Fruit fly (Drosophila melanogaster): ENCODE results near the gene CG42714.

CG42714 gene

DNA sequence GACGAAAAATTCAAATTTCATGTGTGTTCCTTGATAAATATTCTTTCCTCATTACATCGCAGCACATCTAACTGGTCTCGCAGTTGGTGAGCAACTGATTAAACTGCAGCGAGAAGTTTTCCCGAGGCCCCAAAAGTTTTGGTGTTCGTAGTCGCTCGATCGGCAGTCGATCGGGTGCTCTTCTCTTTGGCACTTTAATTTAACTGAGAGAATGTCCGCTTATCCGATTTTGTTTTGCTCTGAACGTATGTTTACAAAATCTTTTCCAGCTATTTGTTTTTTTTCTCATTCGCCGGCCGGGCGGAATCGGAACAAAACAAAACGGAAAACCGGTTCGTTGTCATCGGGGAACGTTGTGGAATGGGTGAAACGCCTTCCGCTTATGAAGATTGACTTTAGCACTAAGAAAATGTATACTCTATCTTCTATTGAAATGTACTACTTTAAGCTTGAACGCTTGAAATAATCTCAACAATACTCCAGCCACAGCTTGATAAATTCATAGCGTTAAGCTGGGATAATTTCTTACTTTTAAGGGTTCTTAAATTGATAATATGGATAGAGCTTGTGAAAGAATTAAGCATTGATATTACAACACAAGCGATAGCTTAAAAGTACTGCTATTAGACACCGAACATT, 15.2 kb downstream of the CG42714 start (continued):
- TF ChIP-seq bsh (GFP tag; optimal IDR thresholded peaks at IDR 0.05) (peak in 1 of 2 experiments; percentile 56), Opbp (GFP tag; IDR thresholded peaks at IDR 0.05; ENCODE audit: partially characterized antibody) (peak; percentile 47; the same call in 1 of the 3 replicates), CG15696 (tag; optimal IDR thresholded peaks at IDR 0.05) (no peak), CG8290 (GFP tag; optimal IDR thresholded peaks at IDR 0.05) (no peak), CG8290 (tag; optimal IDR thresholded peaks at IDR 0.05) (no peak), CG12219 (GFP tag; optimal IDR thresholded peaks at IDR 0.05) (peak; percentile 30), CG5180 (GFP tag; optimal IDR thresholded peaks at IDR 0.05) (peak; percentile 3), Sox100B (GFP tag; optimal IDR thresholded peaks at IDR 0.05) (peak; percentile 13), Aef1 (GFP tag; IDR thresholded peaks at IDR 0.05) (no peak), Hr51 (GFP tag; optimal IDR thresholded peaks at IDR 0.05) (no peak), Fer1 (GFP tag; optimal IDR thresholded peaks at IDR 0.05) (peak; percentile 39), lilli (GFP tag; optimal IDR thresholded peaks at IDR 0.05) (no peak), crol (GFP tag; IDR thresholded peaks at IDR 0.05) (no peak), insv (GFP tag; optimal IDR thresholded peaks at IDR 0.05) (peak in 1 of 2 experiments; percentile 4), CrebB (tag; optimal IDR thresholded peaks at IDR 0.05) (peak; percentile 51), ftz-f1 (GFP tag; optimal IDR thresholded peaks at IDR 0.05) (no peak), MBD-R2 (GFP tag; IDR thresholded peaks at IDR 0.05) (no peak), cg (GFP tag; optimal IDR thresholded peaks at IDR 0.05) (peak; percentile 7), sd (tag; optimal IDR thresholded peaks at IDR 0.05) (peak; percentile 63), NC2α (GFP tag; optimal IDR thresholded peaks at IDR 0.05) (no peak), CG12769 (tag; optimal IDR thresholded peaks at IDR 0.05) (peak; percentile 21), Asciz (GFP tag; optimal IDR thresholded peaks at IDR 0.05) (peak; percentile 36), CG17385 (GFP tag; optimal IDR thresholded peaks at IDR 0.05) (peak; percentile 47), kni (GFP tag; optimal IDR thresholded peaks at IDR 0.05) (peak; percentile 40), kah (GFP tag; optimal IDR thresholded peaks at IDR 0.05) (peak; percentile 29), CG12659 (GFP tag; optimal IDR thresholded peaks at IDR 0.05) (no peak)

DNA sequence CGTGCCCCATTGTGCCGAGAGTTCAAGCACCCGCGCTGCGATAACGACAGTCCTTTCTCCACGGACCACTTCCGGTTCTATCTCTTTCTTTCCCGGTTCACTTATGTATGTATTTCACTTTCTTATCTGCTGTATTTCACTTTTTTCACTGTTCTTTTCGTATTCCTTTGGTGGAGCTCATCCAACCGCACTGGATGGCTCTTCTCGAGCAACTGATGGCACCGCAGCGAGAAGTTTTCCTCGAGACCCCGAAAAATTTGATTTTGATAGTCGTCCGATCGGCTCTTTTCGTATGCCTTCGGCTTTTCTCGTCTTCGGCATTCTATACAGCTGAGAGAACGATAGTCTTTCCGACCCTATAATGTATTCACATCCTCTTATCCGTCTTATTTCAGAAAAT, 16.1 kb downstream of the CG42714 start, which contains the start of gene LanA:
LanA (minus strand) TSS at position 217 of the 400 bp plus-strand sequence.
- TF ChIP-seq sens (GFP tag): peak; percentile 67
- no peak for TF ChIP-seq slbo (GFP tag; IDR thresholded peaks at IDR 0.05)
- TF ChIP-seq bcd (GFP tag; optimal IDR thresholded peaks at IDR 0.05): no peak
- TF ChIP-seq prd (optimal IDR thresholded peaks at IDR 0.05): no peak
- 0 out of 3 replicates have a peak, but pooled peaks have one; percentile 3 for TF ChIP-seq prd (GFP tag; IDR thresholded peaks at IDR 0.05)
- TF ChIP-seq CG4854 (GFP tag; optimal IDR thresholded peaks at IDR 0.05): no peak
- no peak for TF ChIP-seq CG17359 (tag; optimal IDR thresholded peaks at IDR 0.05)
- TF ChIP-seq CG13123 (GFP tag; optimal IDR thresholded peaks at IDR 0.05): no peak
- TF ChIP-seq dmrt99B (tag; optimal IDR thresholded peaks at IDR 0.05): no peak
- TF ChIP-seq tap (tag; optimal IDR thresholded peaks at IDR 0.05): no peak
- TF ChIP-seq Vsx1 (GFP tag; optimal IDR thresholded peaks at IDR 0.05): no peak
- TF ChIP-seq hkb (optimal IDR thresholded peaks at IDR 0.05): no peak
- TF ChIP-seq hkb (GFP tag; IDR thresholded peaks at IDR 0.05): peak; percentile 11; the same call in 1 of the 2 replicates
- TF ChIP-seq ara (GFP tag; IDR thresholded peaks at IDR 0.05): no peak
- peak; percentile 20 for TF ChIP-seq CG2712 (tag; optimal IDR thresholded peaks at IDR 0.05)
- TF ChIP-seq CG32532 (GFP tag; IDR thresholded peaks at IDR 0.05): peak; percentile 27; the same call in 1 of the 2 replicates
- TF ChIP-seq crc (GFP tag; optimal IDR thresholded peaks at IDR 0.05): no peak
- TF ChIP-seq CG4282 (GFP tag; optimal IDR thresholded peaks at IDR 0.05): no peak
- no peak for TF ChIP-seq CG2889 (GFP tag; IDR thresholded peaks at IDR 0.05)
- TF ChIP-seq vnd (GFP tag; IDR thresholded peaks at IDR 0.05; ENCODE audit: partially characterized antibody): no peak
- TF ChIP-seq CG17328 (GFP tag; IDR thresholded peaks at IDR 0.05): peak; percentile 16; the same call in 1 of the 2 replicates
- no peak for TF ChIP-seq CG2875 (GFP tag; optimal IDR thresholded peaks at IDR 0.05)
- no peak for TF ChIP-seq trh (GFP tag; optimal IDR thresholded peaks at IDR 0.05)
- peak; percentile 27; the same call in 1 of the 2 replicates for TF ChIP-seq Awh (GFP tag; IDR thresholded peaks at IDR 0.05)
- TF ChIP-seq E2f2 (GFP tag; IDR thresholded peaks at IDR 0.05): no peak
